Worm (Caenorhabditis elegans) whole organism, mixed stage, embryonic: ENCODE data around the gene scpl-4.

Experiments
- M03D4.4 ChIP-seq: sonication (generic microtip); optimal IDR thresholded peaks from 2 replicates; lab custom pipeline; 2017; ENCODE audit warnings: mild to moderate bottlenecking, missing genetic modification characterization, missing compliant biosample characterization
- bed-3 ChIP-seq: fragments of 200-800 bp; sonication (Bioruptor generic); optimal IDR thresholded peaks from 3 replicates; lab custom pipeline; 2018; ENCODE audit warnings: mild to moderate bottlenecking, missing genetic modification characterization, moderate library complexity, missing compliant biosample characterization
- blmp-1 ChIP-seq: fragments of 150-350 bp; optimal IDR thresholded peaks from 2 replicates; lab custom pipeline; 2014; ENCODE audit warnings: missing biosample characterization, missing genetic modification characterization
- ceh-39 ChIP-seq: fragments of 150-350 bp; optimal IDR thresholded peaks from 2 replicates; lab custom pipeline; 2014; ENCODE audit warnings: missing biosample characterization, missing genetic modification characterization
- ceh-43 ChIP-seq: fragments of 200-800 bp; sonication (Bioruptor generic); optimal IDR thresholded peaks from 2 replicates; lab custom pipeline; 2018; ENCODE audit warnings: mild to moderate bottlenecking, missing genetic modification characterization, moderate library complexity, missing compliant biosample characterization
- ceh-83 ChIP-seq: fragments of 200-800 bp; sonication (Bioruptor generic); optimal IDR thresholded peaks from 2 replicates; lab custom pipeline; 2018; ENCODE audit warnings: mild to moderate bottlenecking, missing genetic modification characterization, missing compliant biosample characterization
- ces-1 ChIP-seq: fragments of 150-350 bp; optimal IDR thresholded peaks from 2 replicates; lab custom pipeline; 2014; ENCODE audit warnings: missing biosample characterization, missing genetic modification reagents, missing genetic modification characterization
- cnd-1 ChIP-seq: fragments of 200-800 bp; sonication (Bioruptor generic); optimal IDR thresholded peaks from 2 replicates; lab custom pipeline; 2018; ENCODE audit warnings: mild to moderate bottlenecking, missing genetic modification characterization, missing compliant biosample characterization
- drap-1 ChIP-seq: fragments of 200-800 bp; sonication (Bioruptor generic); optimal IDR thresholded peaks from 3 replicates; lab custom pipeline; 2018; ENCODE audit warnings: mild to moderate bottlenecking, missing genetic modification characterization, missing compliant biosample characterization
- elt-1 ChIP-seq: sonication (generic microtip); optimal IDR thresholded peaks from 2 replicates; lab custom pipeline; 2017; ENCODE audit warnings: missing genetic modification characterization, mild to moderate bottlenecking, missing compliant biosample characterization, antibody characterized with exemption, moderate library complexity, borderline replicate concordance; ENCODE audit not compliant: insufficient read depth
- elt-3 ChIP-seq: fragments of 150-350 bp; optimal IDR thresholded peaks from 2 replicates; lab custom pipeline; 2014; ENCODE audit warnings: missing biosample characterization, missing genetic modification characterization
- flh-1 ChIP-seq: fragments of 200-800 bp; sonication (Bioruptor generic); optimal IDR thresholded peaks from 2 replicates; lab custom pipeline; 2018; ENCODE audit warnings: mild to moderate bottlenecking, missing genetic modification characterization, moderate library complexity, missing compliant biosample characterization
- ham-2 ChIP-seq: fragments of 200-800 bp; sonication (Bioruptor generic); optimal IDR thresholded peaks from 2 replicates; lab custom pipeline; 2018; ENCODE audit warnings: mild to moderate bottlenecking, missing genetic modification characterization, missing compliant biosample characterization
- hlh-1 ChIP-seq: fragments of 150-350 bp; optimal IDR thresholded peaks from 2 replicates; lab custom pipeline; 2014; ENCODE audit warnings: missing biosample characterization, missing genetic modification reagents, missing genetic modification characterization
- lin-13 ChIP-seq: fragments of 150-350 bp; optimal IDR thresholded peaks from 2 replicates; lab custom pipeline; 2014; ENCODE audit warnings: missing biosample characterization, missing genetic modification characterization
- lin-32 ChIP-seq: fragments of 200-800 bp; sonication (Bioruptor generic); optimal IDR thresholded peaks from 2 replicates; lab custom pipeline; 2018; ENCODE audit warnings: mild to moderate bottlenecking, missing genetic modification characterization, missing compliant biosample characterization
- mep-1 ChIP-seq: fragments of 150-350 bp; optimal IDR thresholded peaks from 2 replicates; lab custom pipeline; 2017; ENCODE audit warnings: missing biosample characterization, missing genetic modification reagents, missing genetic modification characterization, inconsistent platforms
- mls-2 ChIP-seq: sonication (generic microtip); optimal IDR thresholded peaks from 2 replicates; lab custom pipeline; 2016; ENCODE audit warnings: mild to moderate bottlenecking, missing genetic modification characterization, moderate library complexity, missing compliant biosample characterization
- nhr-12 ChIP-seq: fragments of 150-350 bp; optimal IDR thresholded peaks from 2 replicates; lab custom pipeline; 2014; ENCODE audit warnings: missing biosample characterization, missing genetic modification characterization
- nhr-2 ChIP-seq: fragments of 150-350 bp; optimal IDR thresholded peaks from 2 replicates; lab custom pipeline; 2014; ENCODE audit warnings: missing biosample characterization, missing genetic modification characterization
- nhr-237 ChIP-seq: fragments of 150-350 bp; optimal IDR thresholded peaks from 2 replicates; lab custom pipeline; 2014; ENCODE audit warnings: missing biosample characterization, missing genetic modification characterization
- nhr-28 ChIP-seq: fragments of 150-350 bp; optimal IDR thresholded peaks from 2 replicates; lab custom pipeline; 2014; ENCODE audit warnings: missing biosample characterization, missing genetic modification characterization
- nhr-76 ChIP-seq: sonication (generic microtip); optimal IDR thresholded peaks from 2 replicates; lab custom pipeline; 2017; ENCODE audit warnings: missing biosample characterization, missing genetic modification characterization
- sem-2 ChIP-seq: fragments of 200-800 bp; sonication (Bioruptor generic); optimal IDR thresholded peaks from 2 replicates; lab custom pipeline; 2018; ENCODE audit warnings: mild to moderate bottlenecking, missing genetic modification characterization, missing compliant biosample characterization
- snpc-4 ChIP-seq: fragments of 150-350 bp; optimal IDR thresholded peaks from 2 replicates; lab custom pipeline; 2014; ENCODE audit warnings: missing biosample characterization, missing genetic modification characterization
- sptf-1 ChIP-seq: sonication (generic microtip); optimal IDR thresholded peaks from 2 replicates; lab custom pipeline; 2017; ENCODE audit warnings: mild to moderate bottlenecking, missing genetic modification characterization, moderate library complexity, missing compliant biosample characterization
- unc-120 ChIP-seq: sonication (generic microtip); optimal IDR thresholded peaks from 2 replicates; lab custom pipeline; 2017; ENCODE audit warnings: missing genetic modification characterization, missing compliant biosample characterization; ENCODE audit not compliant: poor library complexity, severe bottlenecking
- unc-39 ChIP-seq: fragments of 150-350 bp; optimal IDR thresholded peaks from 2 replicates; lab custom pipeline; 2014; ENCODE audit warnings: missing biosample characterization, missing genetic modification characterization
- unc-62 ChIP-seq: fragments of 150-350 bp; optimal IDR thresholded peaks from 2 replicates; lab custom pipeline; 2014; ENCODE audit warnings: missing biosample characterization, missing genetic modification reagents, missing genetic modification characterization
- zip-8 ChIP-seq: fragments of 150-350 bp; optimal IDR thresholded peaks from 2 replicates; lab custom pipeline; 2014; ENCODE audit warnings: missing biosample characterization, missing genetic modification characterization
- ztf-11 ChIP-seq: fragments of 150-350 bp; optimal IDR thresholded peaks from 2 replicates; lab custom pipeline; 2014; ENCODE audit warnings: missing biosample characterization, missing genetic modification characterization

Gene scpl-4

DNA sequence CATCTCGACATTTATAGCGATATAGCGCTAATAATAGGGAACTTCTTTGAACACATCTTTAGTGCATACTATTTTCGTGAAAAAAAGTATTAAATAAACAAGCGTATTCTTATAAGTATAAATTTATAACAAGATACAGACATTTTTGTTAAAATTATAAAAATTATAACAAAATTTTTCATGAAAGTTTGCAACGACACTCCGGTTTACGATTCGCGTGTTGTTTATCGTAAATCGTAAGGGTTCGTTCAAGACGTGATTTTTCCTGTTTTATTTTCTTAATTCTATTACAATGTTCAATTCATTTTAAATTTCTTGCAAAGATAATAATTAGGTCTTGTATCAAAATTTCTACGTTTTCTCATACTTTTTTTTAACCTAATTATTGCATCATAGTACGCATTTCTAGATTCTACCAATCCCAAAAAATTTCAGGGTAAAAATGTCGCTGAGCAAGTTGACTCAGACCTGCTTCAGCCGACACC is at the start of gene scpl-4:
scpl-4 (plus strand) TSS at position 435 of the 485 bp plus-strand sequence.
- TF ChIP-seq bed-3 (no peak), unc-62 (GFP tag; lab: Kevin White, UChicago) (no peak), zip-8 (tag; lab: Kevin White, UChicago) (peak; percentile 36), nhr-237 (tag; lab: Kevin White, UChicago) (no peak)

DNA sequence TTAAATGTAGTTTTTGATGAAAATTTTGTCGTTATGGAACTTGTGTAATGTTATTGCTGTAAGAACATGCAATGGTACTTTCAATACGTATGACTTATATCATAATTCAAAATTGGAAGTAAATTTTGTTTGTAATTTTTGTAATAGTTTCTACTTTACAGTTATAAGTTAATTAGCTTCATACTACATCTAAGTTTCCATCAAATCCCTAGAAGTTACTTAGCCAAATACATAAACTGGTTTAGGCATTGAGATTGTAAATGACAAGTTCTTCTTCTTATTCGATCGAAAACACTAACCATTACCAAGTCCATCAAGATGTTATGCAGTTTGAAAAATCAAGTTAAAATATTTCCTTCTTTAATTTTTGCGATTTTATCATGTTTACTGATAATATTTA is 49.2 kb upstream of the scpl-4 start, which contains the start of gene F32G8.2:
F32G8.2 (plus strand) TSS at position 301 of the 400 bp plus-strand sequence.
- TF ChIP-seq mls-2 (tag; lab: Kevin White, UChicago) (no peak), ceh-83 (GFP tag; lab: Kevin White, UChicago) (no peak), nhr-28 (tag; lab: Kevin White, UChicago) (no peak), nhr-2 (tag; lab: Kevin White, UChicago) (no peak), nhr-12 (tag; lab: Kevin White, UChicago) (no peak), cnd-1 (no peak), snpc-4 (no peak), M03D4.4 (tag; lab: Kevin White, UChicago) (no peak), bed-3 (no peak), flh-1 (no peak), unc-39 (tag; lab: Kevin White, UChicago) (no peak), lin-13 (no peak), drap-1 (GFP tag; lab: Kevin White, UChicago) (no peak), elt-1 (tag; lab: Kevin White, UChicago) (no peak), ces-1 (GFP tag; lab: Kevin White, UChicago) (no peak), hlh-1 (tag; lab: Kevin White, UChicago) (no peak), ham-2 (GFP tag; lab: Kevin White, UChicago) (no peak)

DNA sequence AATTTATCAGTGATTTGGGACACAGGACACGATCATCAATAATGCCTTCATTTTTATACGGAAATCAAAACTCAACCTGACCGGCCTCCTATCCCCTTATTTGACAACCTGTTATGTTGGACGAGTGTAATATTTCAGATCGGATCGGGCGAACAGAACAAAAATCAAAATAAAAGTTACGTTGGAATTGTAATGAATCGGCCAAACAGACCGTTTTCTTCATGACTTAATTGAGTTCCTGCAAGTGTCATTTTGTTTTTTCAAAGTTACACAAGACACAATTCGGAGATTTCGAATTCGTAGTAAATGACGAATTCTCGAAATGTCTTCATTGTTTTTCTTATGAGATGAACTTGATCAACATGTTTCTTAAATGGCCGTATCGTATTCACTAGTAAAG is 43.7 kb upstream of the scpl-4 start, which contains the start of gene F32G8.3:
F32G8.3 (minus strand) TSS at position 101 of the 400 bp plus-strand sequence.
- TF ChIP-seq ceh-83 (GFP tag; lab: Kevin White, UChicago), result no peak
- no peak for TF ChIP-seq elt-3 (tag; lab: Kevin White, UChicago)
- TF ChIP-seq ztf-11 (tag; lab: Kevin White, UChicago), result no peak
- TF ChIP-seq unc-39 (tag; lab: Kevin White, UChicago), result no peak
- TF ChIP-seq lin-32 (GFP tag; lab: Kevin White, UChicago), result no peak
- no peak for TF ChIP-seq flh-1
- no peak for TF ChIP-seq hlh-1 (tag; lab: Kevin White, UChicago)
- TF ChIP-seq M03D4.4 (tag; lab: Kevin White, UChicago), result no peak
- TF ChIP-seq ceh-39 (tag; lab: Kevin White, UChicago), result no peak
- no peak for TF ChIP-seq zip-8 (tag; lab: Kevin White, UChicago)
- TF ChIP-seq nhr-12 (tag; lab: Kevin White, UChicago), result no peak
- TF ChIP-seq cnd-1, result no peak

DNA sequence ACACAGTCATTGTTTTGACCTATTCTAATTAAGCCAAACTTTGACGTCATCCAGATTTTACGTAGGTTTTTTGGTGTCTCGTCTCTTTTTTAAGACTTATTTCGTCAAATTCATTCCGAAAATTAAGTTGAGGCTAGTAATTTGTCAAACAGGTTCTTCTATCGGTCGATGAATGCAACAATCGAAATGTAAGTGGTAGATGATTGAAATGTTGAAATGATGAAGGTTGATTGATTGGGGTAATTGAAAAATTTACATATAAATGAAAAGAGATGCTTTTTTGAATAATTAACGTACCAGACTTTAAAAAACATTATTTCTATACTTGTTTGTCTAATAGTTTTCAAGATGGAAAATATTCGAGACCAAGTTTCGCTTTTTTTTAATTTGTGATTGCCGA is 42.5 kb upstream of the scpl-4 start:
- TF ChIP-seq cnd-1 (no peak), hlh-1 (tag; lab: Kevin White, UChicago) (no peak), bed-3 (no peak), nhr-237 (tag; lab: Kevin White, UChicago) (no peak), ztf-11 (tag; lab: Kevin White, UChicago) (no peak), ceh-83 (GFP tag; lab: Kevin White, UChicago) (no peak), elt-3 (tag; lab: Kevin White, UChicago) (no peak)

DNA sequence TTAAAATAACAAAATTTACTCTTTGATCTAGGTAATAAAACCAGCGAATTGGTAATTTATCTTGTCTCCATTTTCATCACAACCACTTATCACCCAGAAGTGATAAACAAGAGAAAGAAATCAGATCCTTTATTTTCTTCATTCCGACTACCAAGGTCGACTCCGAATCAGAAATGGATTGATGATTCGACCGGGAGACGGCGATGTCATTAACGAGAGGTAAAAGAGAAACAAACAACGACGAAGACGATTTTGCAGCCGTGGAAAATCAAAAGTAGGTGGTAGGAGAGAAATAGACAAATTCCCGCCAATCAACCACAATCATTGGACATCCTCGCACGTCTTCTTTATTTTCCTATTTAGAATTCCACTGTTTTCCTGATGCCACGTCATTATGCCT is 41.8 kb upstream of the scpl-4 start:
- TF ChIP-seq flh-1 (no peak), nhr-12 (tag; lab: Kevin White, UChicago) (no peak), sem-2 (GFP tag; lab: Kevin White, UChicago) (no peak), blmp-1 (tag; lab: Kevin White, UChicago) (no peak), ham-2 (GFP tag; lab: Kevin White, UChicago) (no peak), cnd-1 (no peak), ces-1 (GFP tag; lab: Kevin White, UChicago) (no peak), snpc-4 (no peak), nhr-28 (tag; lab: Kevin White, UChicago) (no peak), ceh-83 (GFP tag; lab: Kevin White, UChicago) (no peak), ceh-43 (GFP tag; lab: Kevin White, UChicago) (no peak), mep-1 (tag; lab: Kevin White, UChicago) (no peak)

DNA sequence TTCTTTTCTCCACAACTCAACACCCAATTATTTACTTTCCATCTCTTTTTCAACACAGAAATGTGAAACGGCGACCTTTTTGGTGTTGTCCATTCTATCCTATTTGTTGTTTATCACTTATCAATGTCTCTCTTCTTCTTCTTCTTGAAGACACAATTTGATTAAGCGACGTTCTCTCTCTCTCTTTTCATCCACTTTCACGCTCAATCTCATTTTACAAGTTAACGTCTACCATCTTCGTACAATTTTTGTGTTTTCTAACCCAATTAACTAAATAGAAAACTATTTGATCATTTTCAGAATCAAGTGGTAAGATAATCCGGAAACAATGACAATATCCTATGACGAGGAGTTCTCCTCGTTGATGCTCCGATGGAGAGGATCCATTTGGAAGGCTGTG is 41.2 kb upstream of the scpl-4 start, which contains the start of gene best-14:
best-14 (plus strand) TSS at position 301 of the 400 bp plus-strand sequence.
- TF ChIP-seq elt-3 (tag; lab: Kevin White, UChicago) (no peak), unc-120 (tag; lab: Kevin White, UChicago) (no peak), ceh-43 (GFP tag; lab: Kevin White, UChicago) (no peak), sem-2 (GFP tag; lab: Kevin White, UChicago) (no peak), ceh-39 (tag; lab: Kevin White, UChicago) (no peak), M03D4.4 (tag; lab: Kevin White, UChicago) (no peak), mep-1 (tag; lab: Kevin White, UChicago) (no peak), elt-1 (tag; lab: Kevin White, UChicago) (no peak), sptf-1 (tag; lab: Kevin White, UChicago) (no peak), cnd-1 (no peak), nhr-76 (no peak), ceh-83 (GFP tag; lab: Kevin White, UChicago) (no peak), unc-39 (tag; lab: Kevin White, UChicago) (no peak), ham-2 (GFP tag; lab: Kevin White, UChicago) (no peak), hlh-1 (tag; lab: Kevin White, UChicago) (no peak), unc-62 (GFP tag; lab: Kevin White, UChicago) (no peak), lin-32 (GFP tag; lab: Kevin White, UChicago) (no peak), bed-3 (no peak)
